Worm (Caenorhabditis elegans): ENCODE data around the gene ZK105.5.

Gene ZK105.5

DNA sequence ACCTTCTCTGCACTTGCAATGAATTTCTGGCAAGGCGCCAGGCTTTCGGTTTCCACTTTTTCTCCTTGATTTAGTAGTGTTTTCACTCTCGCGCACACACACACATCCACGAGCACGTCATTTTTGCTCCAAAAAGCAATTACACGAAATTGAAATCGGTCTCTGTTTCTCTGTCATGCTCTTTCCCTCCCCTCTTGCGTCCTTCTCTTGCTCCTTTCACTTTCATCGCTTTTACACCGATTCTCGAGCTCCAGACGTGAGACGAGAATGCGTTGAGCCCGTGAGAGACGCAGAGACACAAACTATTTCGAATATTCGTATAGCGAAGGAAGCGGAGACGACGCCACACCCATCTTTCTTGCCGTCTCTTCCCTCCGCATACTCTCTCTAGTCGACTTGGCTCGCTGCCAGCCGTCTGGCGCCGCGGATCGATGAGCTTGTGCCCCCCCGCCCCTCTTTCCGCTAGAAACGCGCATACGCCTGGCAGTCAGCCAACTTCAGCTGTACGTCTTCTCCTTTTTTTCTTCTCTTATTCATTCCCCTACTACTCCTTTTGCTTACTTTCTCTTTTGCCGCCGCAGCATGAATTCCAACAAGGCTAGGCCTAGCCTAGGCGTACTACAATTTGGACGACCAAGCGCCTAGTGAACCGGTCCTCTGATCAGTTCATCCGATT is 10.6 kb upstream of the ZK105.5 start (continued):
- no peak for TF ChIP-seq ets-4 (GFP tag; optimal IDR thresholded peaks at IDR 0.05)
- no peak for TF ChIP-seq him-1 (tag; optimal IDR thresholded peaks at IDR 0.05)
- no peak for TF ChIP-seq nhr-90 (tag; optimal IDR thresholded peaks at IDR 0.05)
- no peak for TF ChIP-seq hrde-1 (tag; optimal IDR thresholded peaks at IDR 0.05; ENCODE audit: borderline replicate concordance)
- no peak for TF ChIP-seq rcor-1 (GFP tag; IDR thresholded peaks at IDR 0.05)
- no peak for TF ChIP-seq sea-2 (GFP tag; IDR thresholded peaks at IDR 0.05)
- no peak for TF ChIP-seq efl-1 (GFP tag; optimal IDR thresholded peaks at IDR 0.05)
- no peak for TF ChIP-seq ceh-58 (GFP tag; IDR thresholded peaks at IDR 0.05)
- no peak for TF ChIP-seq lsl-1 (GFP tag; optimal IDR thresholded peaks at IDR 0.05)
- TF ChIP-seq hlh-26 (GFP tag; conservative IDR thresholded peaks at IDR 0.05) = no peak
- TF ChIP-seq let-607 (tag; optimal IDR thresholded peaks at IDR 0.05) = peak; percentile 2 to 23
- TF ChIP-seq xnd-1 (tag; optimal IDR thresholded peaks at IDR 0.05) = no peak
- no peak for TF ChIP-seq T26A5.8 (tag; optimal IDR thresholded peaks at IDR 0.05)
- no peak for TF ChIP-seq mes-4 (tag; optimal IDR thresholded peaks at IDR 0.05)
- TF ChIP-seq ztf-25 (GFP tag; IDR thresholded peaks at IDR 0.05) = no peak
- no peak for TF ChIP-seq bed-2 (GFP tag; IDR thresholded peaks at IDR 0.05)
- TF ChIP-seq nfya-2 (GFP tag; IDR thresholded peaks at IDR 0.05) = no peak
- TF ChIP-seq lin-40 (tag; optimal IDR thresholded peaks at IDR 0.05) = peak; percentile 83
- TF ChIP-seq B0019.2 (GFP tag; conservative IDR thresholded peaks at IDR 0.05) = no peak
- no peak for TF ChIP-seq B0035.1 (tag; optimal IDR thresholded peaks at IDR 0.05)
- peak; percentile 46 for TF ChIP-seq somi-1 (GFP tag; optimal IDR thresholded peaks at IDR 0.05)
- TF ChIP-seq B0336.3 (GFP tag; IDR thresholded peaks at IDR 0.05) = no peak
- TF ChIP-seq Y67H2A.10 (GFP tag; conservative IDR thresholded peaks at IDR 0.05) = no peak
- no peak for TF ChIP-seq hlh-12 (tag; optimal IDR thresholded peaks at IDR 0.05)
- TF ChIP-seq Y95B8A.8 (GFP tag; IDR thresholded peaks at IDR 0.05) = no peak
- TF ChIP-seq nhr-179 (tag; optimal IDR thresholded peaks at IDR 0.05) = no peak
- no peak for TF ChIP-seq ceh-100 (GFP tag; IDR thresholded peaks at IDR 0.05)

DNA sequence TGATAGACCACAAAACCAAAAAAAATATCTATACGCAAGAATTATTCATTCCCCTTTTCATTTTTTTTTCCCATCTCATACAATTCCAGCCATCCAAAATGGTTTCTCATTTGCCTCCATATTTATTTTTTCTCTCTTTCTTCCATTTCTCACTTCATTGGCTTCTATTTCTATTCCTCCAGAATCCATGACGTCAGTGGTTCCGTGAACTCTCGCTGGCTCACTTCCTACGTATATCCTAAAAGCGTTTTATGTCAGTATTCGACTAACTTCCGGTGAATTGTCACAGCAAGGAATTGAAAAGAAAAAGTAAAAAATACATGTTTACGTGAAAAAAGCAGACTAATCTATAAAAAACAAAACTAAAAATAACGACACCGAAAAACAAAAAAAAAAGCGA is 9.4 kb upstream of the ZK105.5 start:
- no peak for TF ChIP-seq hsf-1 (GFP tag; IDR thresholded peaks at IDR 0.05)
- TF ChIP-seq bed-1 (GFP tag; IDR thresholded peaks at IDR 0.05) = no peak

- TF ChIP-seq B0336.3 (GFP tag; IDR thresholded peaks at IDR 0.05) (no peak), ama-1 (optimal IDR thresholded peaks at IDR 0.05) (no peak), ama-1 (GFP tag; optimal IDR thresholded peaks at IDR 0.05) (no peak), attf-6 (GFP tag; IDR thresholded peaks at IDR 0.05) (no peak), tbx-9 (tag; optimal IDR thresholded peaks at IDR 0.05; ENCODE audit: borderline replicate concordance) (no peak), ztf-6 (GFP tag; IDR thresholded peaks at IDR 0.05) (no peak), lin-40 (tag; optimal IDR thresholded peaks at IDR 0.05) (no peak), ceh-40 (GFP tag; IDR thresholded peaks at IDR 0.05) (no peak)
These were observed 8.7 kb upstream of the ZK105.5 start for ce11 chrV:7726202-7726601.

DNA sequence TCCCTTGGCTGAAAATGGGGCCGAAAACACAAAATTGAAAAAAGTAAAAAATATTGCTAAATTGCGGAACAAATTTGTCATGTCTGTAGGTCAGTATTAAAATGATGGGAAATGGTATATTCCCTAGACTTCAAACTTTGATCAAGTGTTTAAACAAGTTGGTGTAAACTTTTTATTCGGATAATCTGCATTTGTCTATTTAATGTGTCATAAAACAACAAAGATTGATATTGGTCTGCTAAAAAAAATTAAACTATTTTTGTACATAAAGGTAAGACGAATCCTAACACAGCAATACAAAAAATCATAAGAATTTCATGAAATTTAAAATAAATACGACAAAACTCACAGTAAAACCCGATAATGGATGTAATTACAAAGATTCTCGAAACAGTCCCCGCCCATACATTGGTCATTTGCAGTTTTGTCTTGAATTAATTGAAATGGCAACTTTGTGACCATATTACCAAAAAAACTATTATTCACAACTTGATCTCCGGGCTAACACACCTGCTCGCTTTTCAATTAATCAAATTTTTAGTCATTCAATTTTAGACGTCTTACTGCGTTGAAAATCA is 6.5 kb upstream of the ZK105.5 start, which contains the start of the genes ZK105.6 and ZK105.8:
Gene ZK105.6, minus strand, starts transcription at position 101 of the 578 bp plus-strand sequence.
Gene ZK105.8, plus strand, starts transcription at position 528 of the 578 bp plus-strand sequence.
- TF ChIP-seq B0035.1 (tag; optimal IDR thresholded peaks at IDR 0.05) (no peak), ets-4 (GFP tag; optimal IDR thresholded peaks at IDR 0.05) (no peak), C06A6.2 (GFP tag; conservative IDR thresholded peaks at IDR 0.05) (no peak), gei-17 (GFP tag; optimal IDR thresholded peaks at IDR 0.05) (no peak), madf-6 (GFP tag; IDR thresholded peaks at IDR 0.05) (no peak), chd-7 (tag; optimal IDR thresholded peaks at IDR 0.05) (no peak), madf-8 (GFP tag; conservative IDR thresholded peaks at IDR 0.05) (no peak), F39B2.1 (GFP tag; IDR thresholded peaks at IDR 0.05) (no peak), lin-40 (tag; optimal IDR thresholded peaks at IDR 0.05) (no peak), cebp-2 (GFP tag; IDR thresholded peaks at IDR 0.05) (no peak), tbx-9 (tag; optimal IDR thresholded peaks at IDR 0.05; ENCODE audit: borderline replicate concordance) (no peak), nhr-90 (tag; optimal IDR thresholded peaks at IDR 0.05) (no peak), egl-18 (GFP tag; IDR thresholded peaks at IDR 0.05) (no peak), ceh-91 (GFP tag; IDR thresholded peaks at IDR 0.05) (no peak), pbrm-1 (GFP tag; IDR thresholded peaks at IDR 0.05) (no peak)

Measured in whole organism, young adult.